Worm (Caenorhabditis elegans): Measurements from ENCODE around the gene T13C5.7.

ce11 chrX:6219892-6220291 lies 39.5 kb downstream of the T13C5.7 start:
- TF ChIP-seq ref-1 (GFP tag; conservative IDR thresholded peaks at IDR 0.05) (0 out of 2 replicates have a peak, but pooled peaks have one; percentile 54), flt-1 (GFP tag; IDR thresholded peaks at IDR 0.05) (peak; percentile 89), ztf-29 (GFP tag; IDR thresholded peaks at IDR 0.05) (peak; percentile 46), klf-2 (GFP tag; conservative IDR thresholded peaks at IDR 0.05) (peak; percentile 60; the same call in 1 of the 2 replicates)

All from whole organism, midembryonic.